Worm (Caenorhabditis elegans): ENCODE results near the gene nhr-231.

- no peak for TF ChIP-seq dmd-8 (GFP tag; IDR thresholded peaks at IDR 0.05)
- no peak for TF ChIP-seq ceh-82 (tag; optimal IDR thresholded peaks at IDR 0.05)
- no peak for TF ChIP-seq lin-13 (GFP tag; optimal IDR thresholded peaks at IDR 0.05)
- no peak for TF ChIP-seq nhr-77 (tag; optimal IDR thresholded peaks at IDR 0.05)
- no peak for TF ChIP-seq ceh-28 (tag; optimal IDR thresholded peaks at IDR 0.05)
- no peak for TF ChIP-seq nhr-237 (tag; optimal IDR thresholded peaks at IDR 0.05)
Observed at ce11 chrV:18748726-18749125, 42.0 kb upstream of the nhr-231 start, which contains the start of gene clec-252.

Measured in whole organism, L4 larva.